Fruit fly (Drosophila melanogaster) whole organism, embryonic: Measurements from ENCODE around the gene CG6126.

Source experiments
- Abd-B ChIP-seq: fragments of 200-800 bp; sonication (Bioruptor generic); optimal IDR thresholded peaks from 2 replicates; lab custom pipeline; 2018; ENCODE audit warnings: missing biosample characterization, mild to moderate bottlenecking, missing genetic modification characterization, moderate library complexity
- Ada2b ChIP-seq: fragments of 200-800 bp; sonication (Bioruptor generic); IDR thresholded peaks from 2 replicates; pipeline ENCODE4 v1.3.6; 2022; ENCODE audit warnings: missing biosample characterization, missing genetic modification characterization
- CG1233 ChIP-seq: fragments of 200-800 bp; sonication (Bioruptor generic); optimal IDR thresholded peaks from 4 replicates; lab custom pipeline; 2018; ENCODE audit warnings: missing biosample characterization, mild to moderate bottlenecking, missing genetic modification characterization
- CG14667 ChIP-seq: fragments of 200-800 bp; sonication (Bioruptor generic); IDR thresholded peaks from 2 replicates; pipeline ENCODE4 v1.3.6; 2022; ENCODE audit warnings: missing biosample characterization, missing genetic modification characterization
- CG15601 ChIP-seq: fragments of 200-800 bp; sonication (Bioruptor generic); optimal IDR thresholded peaks from 3 replicates; lab custom pipeline; 2019; ENCODE audit warnings: missing biosample characterization, mild to moderate bottlenecking, missing genetic modification characterization, moderate library complexity
- CG16815 ChIP-seq: fragments of 200-800 bp; sonication (Bioruptor generic); optimal IDR thresholded peaks from 3 replicates; lab custom pipeline; 2017; ENCODE audit warnings: missing biosample characterization, mild to moderate bottlenecking, missing genetic modification characterization
- CG17385 ChIP-seq: fragments of 200-800 bp; sonication (Bioruptor generic); optimal IDR thresholded peaks from 3 replicates; lab custom pipeline; 2018; ENCODE audit warnings: missing biosample characterization, mild to moderate bottlenecking, missing genetic modification characterization
- CG2712 ChIP-seq: fragments of 200-800 bp; optimal IDR thresholded peaks from 3 replicates; lab custom pipeline; 2019; ENCODE audit warnings: missing biosample characterization, mild to moderate bottlenecking, missing genetic modification characterization, moderate library complexity
- CG2875 ChIP-seq: fragments of 200-800 bp; sonication (Bioruptor generic); optimal IDR thresholded peaks from 2 replicates; lab custom pipeline; 2017; ENCODE audit warnings: missing biosample characterization, mild to moderate bottlenecking, missing genetic modification characterization, missing genetic modification reagents
- CG34224 ChIP-seq: fragments of 200-800 bp; sonication (Bioruptor generic); IDR thresholded peaks from 3 replicates; pipeline ENCODE4 v1.3.6; 2022; ENCODE audit warnings: missing biosample characterization, missing genetic modification characterization; ENCODE audit not compliant: partially characterized antibody
- CG4424 ChIP-seq: fragments of 200-800 bp; sonication (Bioruptor generic); optimal IDR thresholded peaks from 3 replicates; lab custom pipeline; 2016; ENCODE audit warnings: missing biosample characterization, missing genetic modification characterization
- CG5180 ChIP-seq: fragments of 200-800 bp; sonication (Bioruptor generic); optimal IDR thresholded peaks from 3 replicates; lab custom pipeline; 2017; ENCODE audit warnings: missing biosample characterization, missing genetic modification characterization, mild to moderate bottlenecking, moderate library complexity, missing genetic modification reagents
- CG6765 ChIP-seq: fragments of 200-800 bp; sonication (Bioruptor generic); optimal IDR thresholded peaks from 3 replicates; lab custom pipeline; 2017; ENCODE audit warnings: missing biosample characterization, mild to moderate bottlenecking, missing genetic modification characterization
- CG9727 ChIP-seq: fragments of 200-800 bp; sonication (Bioruptor generic); optimal IDR thresholded peaks from 3 replicates; lab custom pipeline; 2017; ENCODE audit warnings: missing biosample characterization, mild to moderate bottlenecking, missing genetic modification characterization
- CrebB ChIP-seq: fragments of 200-800 bp; sonication (Bioruptor generic); optimal IDR thresholded peaks from 3 replicates; lab custom pipeline; 2018; ENCODE audit warnings: missing biosample characterization, mild to moderate bottlenecking, missing genetic modification characterization
- D19A ChIP-seq: fragments of 200-800 bp; optimal IDR thresholded peaks from 3 replicates; lab custom pipeline; 2019; ENCODE audit warnings: missing biosample characterization, mild to moderate bottlenecking, missing genetic modification characterization, moderate library complexity
- Gug ChIP-seq: fragments of 200-800 bp; sonication (Bioruptor generic); IDR thresholded peaks from 4 replicates; pipeline ENCODE4 v1.3.6; 2022; ENCODE audit warnings: missing biosample characterization, missing genetic modification characterization
- HHEX ChIP-seq: fragments of 200-800 bp; sonication (Bioruptor generic); optimal IDR thresholded peaks from 3 replicates; lab custom pipeline; 2017; ENCODE audit warnings: missing biosample characterization, mild to moderate bottlenecking, missing genetic modification characterization, missing genetic modification reagents
- Kr ChIP-seq: fragments of 200-800 bp; sonication (Bioruptor generic); optimal IDR thresholded peaks from 2 replicates; lab custom pipeline; 2017; ENCODE audit warnings: missing biosample characterization, mild to moderate bottlenecking, missing genetic modification characterization
- Max ChIP-seq: fragments of 200-800 bp; sonication (Bioruptor generic); optimal IDR thresholded peaks from 2 replicates; lab custom pipeline; 2016; ENCODE audit warnings: missing biosample characterization, mild to moderate bottlenecking, missing genetic modification characterization
- Med ChIP-seq: fragments of 200-800 bp; sonication (Bioruptor generic); peaks from one replicate; lab custom pipeline; 2016; ENCODE audit warnings: missing biosample characterization, missing genetic modification characterization, mild to moderate bottlenecking, inconsistent platforms, moderate library complexity
- Myb ChIP-seq: fragments of 200-800 bp; sonication (Bioruptor generic); optimal IDR thresholded peaks from 2 replicates; lab custom pipeline; 2016; ENCODE audit warnings: missing biosample characterization, missing genetic modification characterization
- Pdp1 ChIP-seq, 2 experiments: fragments of 200-800 bp; sonication (Bioruptor generic); optimal IDR thresholded peaks; 3 replicates each; lab custom pipeline; 2016; ENCODE audit warnings: missing biosample characterization in 2 of 2, missing genetic modification characterization in 2 of 2, mild to moderate bottlenecking in 1 of 2, moderate library complexity in 1 of 2
- Poxn ChIP-seq: fragments of 200-800 bp; sonication (Bioruptor generic); IDR thresholded peaks from 2 replicates; pipeline ENCODE4 v1.3.6; 2022; ENCODE audit warnings: missing biosample characterization, missing genetic modification characterization
- Sox100B ChIP-seq: fragments of 200-800 bp; sonication (Bioruptor generic); optimal IDR thresholded peaks from 3 replicates; lab custom pipeline; 2018; ENCODE audit warnings: missing biosample characterization, mild to moderate bottlenecking, missing genetic modification characterization
- ac ChIP-seq: fragments of 200-800 bp; sonication (Bioruptor generic); optimal IDR thresholded peaks from 3 replicates; lab custom pipeline; 2017; ENCODE audit warnings: missing biosample characterization, mild to moderate bottlenecking, missing genetic modification characterization
- ap ChIP-seq: fragments of 200-800 bp; sonication (Bioruptor generic); IDR thresholded peaks from 2 replicates; pipeline ENCODE4 v1.3.6; 2022; ENCODE audit warnings: missing biosample characterization, missing genetic modification characterization
- bcd ChIP-seq: fragments of 200-800 bp; sonication (Bioruptor generic); optimal IDR thresholded peaks from 2 replicates; lab custom pipeline; 2017; ENCODE audit warnings: missing biosample characterization, mild to moderate bottlenecking, missing genetic modification characterization
- cad ChIP-seq: fragments of >200 bp; optimal IDR thresholded peaks from 2 replicates; lab custom pipeline; 2017; ENCODE audit warnings: missing biosample characterization, missing genetic modification characterization
- cas ChIP-seq: fragments of 200-800 bp; sonication (Bioruptor generic); IDR thresholded peaks from 2 replicates; pipeline ENCODE4 v1.3.6; 2022; ENCODE audit warnings: missing biosample characterization, missing genetic modification characterization
- crol ChIP-seq: fragments of 200-800 bp; sonication (Bioruptor generic); IDR thresholded peaks from 2 replicates; pipeline ENCODE4 v1.3.6; 2022; ENCODE audit warnings: missing biosample characterization, missing genetic modification characterization
- fd102C ChIP-seq: fragments of 200-800 bp; sonication (Bioruptor generic); optimal IDR thresholded peaks from 2 replicates; lab custom pipeline; 2018; ENCODE audit warnings: missing biosample characterization, mild to moderate bottlenecking, missing genetic modification characterization, moderate library complexity
- hb ChIP-seq: fragments of 200-800 bp; sonication (Bioruptor generic); IDR thresholded peaks from 3 replicates; pipeline ENCODE4 v1.3.6; 2022; ENCODE audit warnings: missing biosample characterization, missing genetic modification characterization; ENCODE audit not compliant: partially characterized antibody
- hth ChIP-seq: fragments of >200 bp; optimal IDR thresholded peaks from 2 replicates; lab custom pipeline; 2017; ENCODE audit warnings: inconsistent platforms
- ind ChIP-seq: fragments of 200-800 bp; sonication (Bioruptor generic); optimal IDR thresholded peaks from 3 replicates; lab custom pipeline; 2016; ENCODE audit warnings: missing biosample characterization, missing genetic modification characterization
- jigr1 ChIP-seq: fragments of 200-800 bp; sonication (Bioruptor generic); IDR thresholded peaks from 3 replicates; pipeline ENCODE4 v1.3.6; 2022; ENCODE audit warnings: missing biosample characterization, missing genetic modification characterization
- luna ChIP-seq: fragments of 200-800 bp; sonication (Bioruptor generic); optimal IDR thresholded peaks from 2 replicates; lab custom pipeline; 2016; ENCODE audit warnings: missing biosample characterization, missing genetic modification characterization
- onecut ChIP-seq: fragments of 200-800 bp; sonication (Bioruptor generic); IDR thresholded peaks from 2 replicates; pipeline ENCODE4 v1.3.6; 2022; ENCODE audit warnings: missing biosample characterization, missing genetic modification characterization
- prd ChIP-seq, 3 experiments: fragments of >200 bp in 2 of 3; fragments of 200-800 bp in 1 of 3; sonication (Bioruptor generic) in 1 of 3; optimal IDR thresholded peaks in 2 of 3; IDR thresholded peaks in 1 of 3; 2 replicates in 2 of 3; 3 replicates in 1 of 3; pipeline versions ENCODE4 v1.3.6 to Lab custom; 2017 to 2022; ENCODE audit warnings: missing biosample characterization in 1 of 3, missing genetic modification characterization in 1 of 3
- pum ChIP-seq: fragments of 200-800 bp; sonication (Bioruptor generic); optimal IDR thresholded peaks from 2 replicates; lab custom pipeline; 2016; ENCODE audit warnings: missing biosample characterization, missing genetic modification characterization
- repo ChIP-seq: fragments of 200-800 bp; sonication (Bioruptor generic); optimal IDR thresholded peaks from 2 replicates; lab custom pipeline; 2016; ENCODE audit warnings: missing biosample characterization, missing genetic modification characterization
- ro ChIP-seq: fragments of 200-800 bp; sonication (Bioruptor generic); IDR thresholded peaks from 2 replicates; pipeline ENCODE4 v1.3.6; 2022; ENCODE audit warnings: missing biosample characterization, missing genetic modification characterization
- schlank ChIP-seq: fragments of 200-800 bp; sonication (Bioruptor generic); optimal IDR thresholded peaks from 2 replicates; lab custom pipeline; 2018; ENCODE audit warnings: missing biosample characterization, mild to moderate bottlenecking, missing genetic modification characterization
- sens ChIP-seq: fragments of 200-800 bp; sonication (Bioruptor generic); peaks from one replicate; lab custom pipeline; 2016; ENCODE audit warnings: missing biosample characterization, missing genetic modification characterization
- sisA ChIP-seq: fragments of 200-800 bp; sonication (Bioruptor generic); IDR thresholded peaks from 2 replicates; pipeline ENCODE4 v1.3.6; 2022; ENCODE audit warnings: missing biosample characterization, missing genetic modification characterization
- so ChIP-seq: fragments of 200-800 bp; sonication (Bioruptor generic); IDR thresholded peaks from 3 replicates; pipeline ENCODE4 v1.3.6; 2022; ENCODE audit warnings: missing biosample characterization, missing genetic modification characterization
- sqz ChIP-seq: fragments of 200-800 bp; sonication (Bioruptor generic); optimal IDR thresholded peaks from 3 replicates; lab custom pipeline; 2018; ENCODE audit warnings: missing biosample characterization, mild to moderate bottlenecking, missing genetic modification characterization
- stc ChIP-seq: fragments of 200-800 bp; sonication (Bioruptor generic); IDR thresholded peaks from 2 replicates; pipeline ENCODE4 v1.3.6; 2022; ENCODE audit warnings: missing biosample characterization, missing genetic modification characterization
- unpg ChIP-seq: fragments of 200-800 bp; sonication (Bioruptor generic); optimal IDR thresholded peaks from 3 replicates; lab custom pipeline; 2018; ENCODE audit warnings: missing biosample characterization, mild to moderate bottlenecking, missing genetic modification characterization, moderate library complexity

CG6126 gene

dm6 chr3R:16238016-16238710, 35.3 kb upstream of the CG6126 start:
- TF ChIP-seq CG34224 (GFP tag; lab: Robert Waterston, UW) (no peak), Pdp1 (GFP tag; optimal IDR thresholded peaks at IDR 0.05; lab: Kevin White, UChicago) (peak in 1 of 2 experiments; percentile 41), CG6765 (GFP tag; lab: Kevin White, UChicago) (no peak), Med (peak; percentile 46), CG2712 (tag; lab: Kevin White, UChicago) (no peak), CG1233 (no peak), CG2875 (GFP tag; lab: Kevin White, UChicago) (no peak), CG14667 (GFP tag; lab: Robert Waterston, UW) (no peak), Abd-B (GFP tag; lab: Kevin White, UChicago) (no peak), CG15601 (tag; lab: Kevin White, UChicago) (no peak), hth (lab: Kevin White, UChicago) (no peak), repo (GFP tag; lab: Kevin White, UChicago) (no peak), Ada2b (GFP tag; lab: Robert Waterston, UW) (no peak), so (no peak), CG5180 (GFP tag; lab: Kevin White, UChicago) (no peak), sisA (GFP tag; lab: Robert Waterston, UW) (no peak), CG16815 (GFP tag; lab: Kevin White, UChicago) (no peak), Max (GFP tag; lab: Kevin White, UChicago) (no peak), ac (no peak), stc (GFP tag; lab: Robert Waterston, UW) (no peak), CG17385 (GFP tag; lab: Kevin White, UChicago) (no peak), Gug (no peak), CrebB (tag; lab: Kevin White, UChicago) (no peak), D19A (tag; lab: Kevin White, UChicago) (peak; percentile 64), ap (GFP tag; lab: Robert Waterston, UW) (no peak), luna (GFP tag; lab: Kevin White, UChicago) (no peak), bcd (GFP tag; lab: Kevin White, UChicago) (no peak), cad (GFP tag; lab: Kevin White, UChicago) (no peak), Myb (GFP tag; lab: Kevin White, UChicago) (no peak), hb (no peak), sens (GFP tag; lab: Kevin White, UChicago) (peak; percentile 65), Sox100B (GFP tag; lab: Kevin White, UChicago) (peak; percentile 2)

dm6 chr3R:16236713-16237641, 34.1 kb upstream of the CG6126 start:
- TF ChIP-seq schlank (peak; percentile 92), prd (optimal IDR thresholded peaks at IDR 0.05; lab: Kevin White, UChicago) (no peak), prd (GFP tag; IDR thresholded peaks at IDR 0.05; lab: Robert Waterston, UW) (no peak), CG4424 (GFP tag; lab: Kevin White, UChicago) (peak; percentile 97), CG9727 (GFP tag; lab: Kevin White, UChicago) (peak; percentile 97), ind (GFP tag; lab: Kevin White, UChicago) (peak; percentile 98), Kr (GFP tag; lab: Kevin White, UChicago) (peak; percentile 58), ro (no peak), HHEX (GFP tag; lab: Kevin White, UChicago) (peak; percentile 97), Poxn (no peak), cas (GFP tag; lab: Robert Waterston, UW) (no peak), sqz (GFP tag; lab: Kevin White, UChicago) (peak; percentile 95), crol (GFP tag; lab: Robert Waterston, UW) (no peak), fd102C (GFP tag; lab: Kevin White, UChicago) (peak; percentile 42), unpg (GFP tag; lab: Kevin White, UChicago) (peak; percentile 99), jigr1 (GFP tag; lab: Robert Waterston, UW) (no peak), pum (GFP tag; lab: Kevin White, UChicago) (peak; percentile 79), onecut (peak; percentile 94)
